Worm (Caenorhabditis elegans) whole organism, dauer: ENCODE measurements around the gene str-221.

Experiments used
- unc-62 ChIP-seq: sonication (generic microtip); optimal IDR thresholded peaks from 2 replicates; lab custom pipeline; 2017; ENCODE audit warnings: missing biosample characterization, missing genetic modification reagents, missing genetic modification characterization

str-221 gene

DNA sequence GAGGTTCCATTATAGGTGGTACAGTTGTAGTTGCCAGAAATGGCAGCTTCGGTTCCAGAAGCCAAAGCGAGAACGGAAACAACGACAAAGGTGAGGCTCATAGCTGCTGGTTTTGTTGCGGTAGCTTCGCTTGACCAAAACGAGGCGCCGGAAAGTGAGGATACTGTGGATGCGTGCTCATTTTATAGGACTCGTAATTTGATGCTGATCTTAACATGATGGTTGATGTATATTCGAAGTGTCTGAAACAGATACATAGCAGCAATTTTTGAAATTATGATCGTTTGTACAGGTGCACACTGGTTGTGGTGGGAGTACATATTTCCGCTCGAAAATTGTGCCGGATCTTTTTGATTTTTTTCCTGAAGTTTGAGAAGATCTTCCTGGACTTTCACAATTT is 9.0 kb upstream of the str-221 start, which contains the start of gene Y46H3D.8:
Gene Y46H3D.8 (minus strand): TSS at position 101 of the 400 bp plus-strand sequence.
- no peak for TF ChIP-seq unc-62 (GFP tag; lab: Kevin White, UChicago)

DNA sequence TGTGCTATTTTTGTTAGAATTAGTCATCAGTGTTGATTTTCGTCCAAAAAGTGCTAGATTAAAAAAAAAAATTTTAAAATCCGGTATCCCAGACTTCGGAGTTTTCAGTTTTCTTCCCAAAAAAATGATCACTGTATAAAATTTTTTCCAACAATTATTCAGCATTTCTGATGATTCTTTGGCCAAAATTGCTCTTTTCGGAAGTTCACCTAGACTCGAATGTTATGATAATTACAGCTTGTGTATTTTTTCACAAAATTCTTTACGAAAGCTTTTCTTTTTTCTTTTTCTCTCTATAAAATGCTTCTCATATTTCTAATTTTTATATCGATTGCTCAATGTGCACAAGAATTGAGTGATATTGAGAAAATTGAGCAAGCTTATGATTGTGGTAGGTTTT is 8.4 kb upstream of the str-221 start, which contains the start of gene irld-17:
Gene irld-17 (plus strand): TSS at position 301 of the 400 bp plus-strand sequence.
- no peak for TF ChIP-seq unc-62 (GFP tag; lab: Kevin White, UChicago)

DNA sequence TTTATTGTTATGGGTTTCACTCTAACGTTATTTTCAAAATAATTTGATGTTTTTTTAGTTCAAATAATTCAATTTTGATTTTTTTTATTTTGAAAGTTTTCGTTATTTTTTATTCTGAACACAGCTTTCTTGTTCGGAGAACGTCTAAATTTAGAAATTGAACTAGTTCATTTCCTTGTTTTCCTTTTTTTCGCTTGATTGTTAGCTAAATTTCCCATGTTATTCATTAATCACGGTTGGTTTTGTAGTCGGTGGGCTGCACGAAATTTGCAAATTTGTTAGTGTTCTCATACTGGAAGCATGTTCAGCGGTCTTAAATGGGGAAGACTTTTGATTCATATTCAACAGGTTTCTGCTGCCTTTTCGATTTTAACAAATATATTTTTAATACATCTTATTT is 4.2 kb upstream of the str-221 start, which contains the start of gene str-222:
Gene str-222 (plus strand): TSS at position 301 of the 400 bp plus-strand sequence.
- TF ChIP-seq unc-62 (GFP tag; lab: Kevin White, UChicago) = no peak

DNA sequence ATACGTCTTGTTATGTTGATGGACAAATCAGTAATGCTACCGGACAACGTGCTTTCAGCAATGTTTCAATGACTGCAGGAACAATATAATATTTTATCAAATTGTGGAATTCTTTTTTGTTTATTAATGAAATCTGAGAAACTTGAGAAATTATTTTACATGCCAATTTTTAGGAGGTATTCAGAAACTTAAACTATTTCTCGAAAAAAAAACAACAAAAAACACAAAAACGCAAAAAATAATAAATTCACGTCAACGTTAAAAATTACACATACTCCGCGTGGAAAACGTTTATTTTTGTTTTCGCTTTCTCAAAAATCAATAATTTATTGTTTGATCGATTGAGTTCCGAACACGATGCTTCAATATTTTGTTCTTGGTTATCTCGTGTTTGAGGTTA is 2.1 kb downstream of the str-221 start, which contains the start of gene Y46H3D.1:
Gene Y46H3D.1 (plus strand): TSS at position 301 of the 400 bp plus-strand sequence.
- no peak for TF ChIP-seq unc-62 (GFP tag; lab: Kevin White, UChicago)

DNA sequence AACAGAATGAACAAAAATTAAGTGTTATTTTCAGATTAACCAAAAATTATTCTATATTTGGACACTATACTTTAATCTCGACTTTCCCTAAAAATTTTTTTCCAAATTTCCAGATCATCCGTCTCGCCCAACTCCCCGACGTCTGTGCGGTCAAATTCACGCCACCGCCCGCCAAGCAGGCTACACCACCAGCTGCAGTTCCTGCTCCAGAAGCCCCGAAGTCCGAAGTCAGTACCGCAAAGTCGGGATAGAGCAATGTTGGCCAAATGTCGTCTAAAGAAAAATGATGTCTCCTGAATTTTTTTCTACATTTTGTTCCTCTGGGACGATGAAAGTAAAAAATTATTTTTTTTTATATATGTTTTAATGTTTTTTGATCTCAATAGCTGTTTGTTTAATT is 2.7 kb downstream of the str-221 start:
- no peak for TF ChIP-seq unc-62 (GFP tag; lab: Kevin White, UChicago)

DNA sequence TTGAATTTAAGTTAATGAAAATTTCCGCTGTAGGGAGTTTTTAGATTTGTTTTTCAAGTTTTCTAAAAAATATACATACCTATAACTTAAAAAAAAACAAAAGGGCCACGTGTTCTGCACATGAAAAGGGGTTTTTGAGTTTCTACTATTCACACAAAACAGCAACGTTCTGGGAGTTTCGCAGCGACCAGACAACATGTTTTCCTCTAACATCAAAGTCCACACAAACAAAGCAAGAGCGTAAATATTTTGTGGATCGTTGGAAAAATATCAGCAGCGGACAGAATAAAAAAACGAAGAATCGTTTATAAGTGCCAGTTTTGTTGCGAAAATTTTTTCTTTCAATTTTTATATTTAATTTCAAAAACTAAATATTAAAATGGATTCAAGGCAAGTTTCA is 3.8 kb downstream of the str-221 start, which contains the start of gene alh-2:
Gene alh-2 (plus strand): TSS at position 284 of the 400 bp plus-strand sequence.
- no peak for TF ChIP-seq unc-62 (GFP tag; lab: Kevin White, UChicago)

DNA sequence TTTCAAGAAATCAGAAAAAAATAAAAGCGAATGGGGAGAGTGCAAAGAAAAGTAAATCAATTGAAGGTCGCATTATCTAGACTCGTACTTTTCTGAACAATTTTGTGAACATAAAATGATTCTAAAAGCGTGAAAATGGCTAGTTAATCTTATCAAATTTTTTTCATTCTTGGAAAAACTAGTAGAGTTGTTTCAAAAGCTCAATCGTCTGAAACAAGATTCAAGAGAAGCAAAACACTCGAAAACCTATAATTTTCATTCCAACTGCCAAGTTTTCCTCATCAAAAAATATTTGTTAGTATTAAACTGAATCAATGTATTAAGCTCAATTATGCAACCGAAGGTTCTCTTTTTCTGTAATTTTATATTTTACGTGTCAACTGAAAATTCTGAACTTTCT is 7.9 kb downstream of the str-221 start, which contains the start of gene irld-45:
Gene irld-45 (plus strand): TSS at position 301 of the 400 bp plus-strand sequence.
- TF ChIP-seq unc-62 (GFP tag; lab: Kevin White, UChicago) = no peak

DNA sequence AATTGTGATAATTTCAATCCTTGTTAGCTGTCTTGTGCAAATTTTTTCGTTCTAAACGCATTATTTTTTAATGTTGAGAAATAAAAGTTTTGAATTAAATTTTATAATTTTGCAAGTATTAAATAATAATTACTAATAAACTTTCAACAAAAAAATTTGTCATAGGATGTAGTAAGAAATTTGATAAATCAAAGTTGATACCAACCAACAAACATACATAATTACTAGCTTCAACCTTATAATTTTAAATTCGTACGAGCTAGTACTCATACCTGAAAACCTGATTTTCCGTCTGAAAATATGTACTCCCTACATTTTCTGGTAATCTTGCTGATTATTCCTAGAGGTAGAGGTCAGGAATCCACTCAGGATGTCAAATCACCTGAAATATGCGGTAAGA is 10.9 kb downstream of the str-221 start, which contains the start of gene irld-44:
Gene irld-44 (plus strand): TSS at position 301 of the 400 bp plus-strand sequence.
- no peak for TF ChIP-seq unc-62 (GFP tag; lab: Kevin White, UChicago)

DNA sequence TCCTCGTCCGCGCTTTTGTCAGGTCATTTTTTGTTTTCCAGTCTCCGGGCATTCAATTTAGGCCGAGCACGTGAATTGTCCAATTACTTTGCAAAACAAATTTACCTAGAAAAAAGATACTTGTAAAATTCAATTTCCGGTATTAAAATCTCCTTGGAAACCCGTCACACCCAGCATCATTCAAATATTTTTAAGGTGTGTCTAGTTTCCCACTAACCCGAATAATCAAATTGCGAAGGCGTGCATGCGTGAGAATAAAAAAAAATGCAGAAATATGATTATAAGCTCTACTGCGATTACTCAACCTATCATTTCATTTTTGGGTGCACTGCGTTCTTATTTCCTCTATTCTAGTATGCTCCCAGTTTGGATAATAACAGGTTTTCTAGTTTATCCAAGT is 14.7 kb downstream of the str-221 start, which contains the start of gene irld-11:
Gene irld-11 (plus strand): TSS at position 301 of the 400 bp plus-strand sequence.
- TF ChIP-seq unc-62 (GFP tag; lab: Kevin White, UChicago) = no peak

DNA sequence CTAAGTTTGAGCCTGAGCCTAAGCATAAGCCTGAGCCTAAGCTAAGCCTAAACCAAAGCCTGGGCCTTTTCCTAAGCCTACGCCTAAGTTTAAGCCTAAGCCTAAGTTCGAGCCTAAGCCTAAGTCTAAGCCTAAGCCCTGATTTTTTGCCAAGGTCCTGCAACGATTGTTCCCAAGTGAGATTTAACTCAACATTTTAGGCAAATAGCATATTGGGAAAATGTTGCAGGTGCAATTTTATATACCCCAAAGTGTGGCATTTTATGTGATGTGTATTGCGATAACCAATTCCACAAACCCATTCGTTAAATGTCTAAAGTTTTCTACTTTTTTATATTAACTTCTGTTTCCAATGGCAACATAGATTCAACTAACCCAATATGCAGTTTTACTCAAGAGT is 22.2 kb downstream of the str-221 start, which contains the start of gene irld-40:
Gene irld-40 (plus strand): TSS at position 301 of the 400 bp plus-strand sequence.
- no peak for TF ChIP-seq unc-62 (GFP tag; lab: Kevin White, UChicago)

DNA sequence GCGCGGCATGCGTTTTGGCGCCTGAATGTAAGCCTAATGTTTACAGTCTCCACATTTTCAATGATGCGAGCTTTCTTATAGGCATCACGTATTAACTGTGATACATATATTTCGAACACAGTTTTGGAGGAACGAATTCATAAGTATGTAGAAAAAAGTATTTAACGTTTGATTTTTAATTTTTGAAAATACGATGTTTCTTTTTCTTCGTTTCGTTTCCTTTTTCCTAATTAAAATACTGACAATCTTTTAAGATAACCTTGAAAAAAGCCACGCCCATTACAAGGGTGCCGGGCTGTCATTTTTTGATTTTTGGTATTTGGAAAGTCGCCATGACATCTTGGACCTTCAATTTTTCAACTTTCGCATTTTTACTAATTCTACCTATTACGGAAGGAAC is 24.8 kb downstream of the str-221 start, which contains the start of gene K04F1.9:
Gene K04F1.9 (plus strand): TSS at position 301 of the 400 bp plus-strand sequence.
- TF ChIP-seq unc-62 (GFP tag; lab: Kevin White, UChicago) = no peak

DNA sequence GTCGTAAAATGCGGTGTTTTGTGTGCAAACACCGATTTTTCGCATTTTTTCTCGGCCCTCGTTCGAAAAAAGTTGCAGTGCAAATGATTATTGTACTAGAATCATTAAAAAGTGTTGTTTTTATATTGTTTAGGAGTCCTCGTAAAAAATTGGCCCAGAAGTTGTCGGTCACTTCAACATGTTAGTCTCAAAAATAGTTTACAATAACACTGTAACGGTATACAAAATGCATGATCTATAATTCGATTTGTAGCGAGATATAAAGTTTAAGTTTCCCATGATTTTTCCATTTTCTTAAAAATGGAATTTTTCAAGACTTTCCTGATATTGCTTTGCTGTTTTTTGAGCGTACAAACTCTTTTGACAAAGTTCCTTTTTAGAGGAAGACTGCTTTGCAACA is 26.8 kb downstream of the str-221 start, which contains the start of gene K04F1.8:
Gene K04F1.8 (plus strand): TSS at position 301 of the 400 bp plus-strand sequence.
- no peak for TF ChIP-seq unc-62 (GFP tag; lab: Kevin White, UChicago)

DNA sequence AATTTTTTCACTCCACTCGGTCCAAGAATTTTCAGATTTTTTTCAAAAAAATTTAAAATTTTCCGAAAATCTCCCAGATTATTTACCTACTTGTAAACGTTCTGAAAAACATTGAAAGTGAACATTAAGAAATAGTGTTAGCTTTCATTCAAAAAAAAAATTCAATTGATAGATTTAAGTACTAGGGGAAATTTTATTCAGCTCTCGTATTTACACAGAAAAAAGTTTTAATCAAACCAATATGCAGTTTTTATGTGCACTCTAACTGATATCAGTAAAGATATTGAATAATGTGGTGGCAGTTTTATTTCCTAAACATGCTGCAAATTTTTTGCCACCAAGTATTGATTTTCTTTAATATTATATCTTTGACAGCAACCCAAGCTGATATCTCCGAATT is 28.1 kb downstream of the str-221 start, which contains the start of gene irld-42:
Gene irld-42 (plus strand): TSS at position 301 of the 400 bp plus-strand sequence.
- TF ChIP-seq unc-62 (GFP tag; lab: Kevin White, UChicago) = no peak

DNA sequence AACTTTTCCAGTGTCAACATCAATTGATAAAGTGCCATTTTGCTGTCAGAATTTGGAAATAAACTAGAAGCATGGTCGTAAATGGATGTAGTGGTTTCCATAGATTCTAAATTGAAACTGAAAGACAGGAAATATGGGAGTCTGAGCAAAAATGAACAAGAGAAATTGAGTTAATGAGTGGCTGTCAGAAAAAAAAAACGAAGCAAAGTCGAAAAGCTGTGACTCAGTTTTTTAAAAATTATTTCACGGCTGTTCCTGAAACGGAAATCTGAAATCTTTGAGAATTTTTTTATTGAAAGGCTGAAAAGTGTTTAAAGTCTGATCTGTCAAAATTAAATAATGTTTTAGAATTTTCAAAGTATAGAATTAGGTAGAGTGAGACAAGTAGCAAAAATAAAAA is 38.1 kb downstream of the str-221 start, which contains the start of gene srw-98:
Gene srw-98 (minus strand): TSS at position 101 of the 400 bp plus-strand sequence.
- TF ChIP-seq unc-62 (GFP tag; lab: Kevin White, UChicago) = no peak

DNA sequence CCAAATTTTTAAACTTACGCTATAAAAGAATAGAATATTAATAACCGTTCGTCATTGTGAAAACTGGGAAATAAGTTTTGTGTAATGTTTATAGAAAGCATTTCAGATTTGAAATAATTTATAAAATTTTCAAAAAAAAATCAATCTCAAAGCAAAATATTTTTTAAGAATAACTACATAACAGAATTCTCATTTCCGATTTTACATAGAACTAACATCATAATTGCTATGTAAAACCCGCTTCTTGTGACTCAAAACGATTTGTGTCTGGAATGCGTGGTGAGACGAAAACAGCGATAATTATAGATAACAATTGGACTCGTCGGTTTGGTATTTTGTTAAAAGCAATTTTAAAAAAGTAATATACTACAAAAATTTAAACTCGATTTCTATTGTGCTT is 40.7 kb downstream of the str-221 start, which contains the start of gene srw-91:
Gene srw-91 (minus strand): TSS at position 101 of the 400 bp plus-strand sequence.
- no peak for TF ChIP-seq unc-62 (GFP tag; lab: Kevin White, UChicago)

DNA sequence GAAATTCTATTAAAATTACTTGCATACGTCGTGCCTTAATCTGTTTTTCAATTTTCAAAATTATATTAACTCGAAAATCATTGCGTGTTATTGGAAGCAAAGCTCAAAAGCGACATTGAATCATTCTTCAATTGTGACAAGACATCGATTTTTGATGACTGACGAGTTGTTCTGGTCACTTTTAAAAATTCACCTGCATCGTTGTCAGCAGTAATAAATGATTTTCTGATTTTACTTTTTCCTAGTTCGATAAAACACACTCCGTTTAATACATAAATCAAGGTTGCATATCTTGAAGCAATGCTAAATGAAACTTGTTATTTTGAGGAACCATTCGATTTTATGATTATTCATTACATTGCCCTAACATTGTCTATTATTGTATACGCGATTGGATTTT is 42.2 kb downstream of the str-221 start, which contains the start of gene srh-3:
Gene srh-3 (plus strand): TSS at position 301 of the 400 bp plus-strand sequence.
- no peak for TF ChIP-seq unc-62 (GFP tag; lab: Kevin White, UChicago)
